Fruit fly (Drosophila melanogaster) whole organism, adult: Measurements from ENCODE around the gene CG11854.

ENCODE experiments used
- CG14711 ChIP-seq: fragments of 200-800 bp; sonication (Bioruptor generic); optimal IDR thresholded peaks from 2 replicates; lab custom pipeline; 2018; ENCODE audit warnings: missing biosample characterization, mild to moderate bottlenecking, missing genetic modification characterization, moderate library complexity
- CG5204 ChIP-seq: fragments of 200-800 bp; sonication (Bioruptor generic); optimal IDR thresholded peaks from 2 replicates; lab custom pipeline; 2016; ENCODE audit warnings: missing biosample characterization, missing genetic modification characterization
- CG7045 ChIP-seq: fragments of 200-800 bp; sonication (Bioruptor generic); optimal IDR thresholded peaks from 2 replicates; lab custom pipeline; 2017; ENCODE audit warnings: missing biosample characterization, mild to moderate bottlenecking, missing genetic modification characterization
- Clk ChIP-seq: fragments of 200-800 bp; sonication (Bioruptor generic); optimal IDR thresholded peaks from 2 replicates; lab custom pipeline; 2017; ENCODE audit warnings: missing biosample characterization, missing genetic modification characterization
- cnc ChIP-seq, 2 experiments: fragments of >200 bp; optimal IDR thresholded peaks; 2 replicates each; lab custom pipeline; 2017
- kay ChIP-seq: fragments of 200-800 bp; sonication (Bioruptor generic); peaks from one replicate; lab custom pipeline; 2016; ENCODE audit warnings: missing biosample characterization, missing genetic modification characterization, borderline replicate concordance

- TF ChIP-seq CG14711 (tag; lab: Kevin White, UChicago) (no peak), CG5204 (GFP tag; lab: Kevin White, UChicago) (no peak), cnc (optimal IDR thresholded peaks at IDR 0.05; lab: Kevin White, UChicago) (no peak), CG7045 (GFP tag; lab: Kevin White, UChicago) (peak; percentile 50), kay (peak; percentile 90), Clk (GFP tag; lab: Kevin White, UChicago) (no peak)
Observed at dm6 chr3R:25279796-25280350, 38.1 kb downstream of the CG11854 start, which contains the start of gene CG10514.
